Worm (Caenorhabditis elegans): ENCODE results near the gene F19B10.10.

- no peak for TF ChIP-seq snpc-4 (GFP tag; optimal IDR thresholded peaks at IDR 0.05)
- TF ChIP-seq snpc-4 (tag; optimal IDR thresholded peaks at IDR 0.05), result no peak
- TF ChIP-seq ztf-26 (tag; optimal IDR thresholded peaks at IDR 0.05), result no peak
- no peak for TF ChIP-seq gei-17 (GFP tag; optimal IDR thresholded peaks at IDR 0.05)
- no peak for TF ChIP-seq Y53G8AR.9 (GFP tag; conservative IDR thresholded peaks at IDR 0.05)
- TF ChIP-seq unc-62 (GFP tag; optimal IDR thresholded peaks at IDR 0.05), result no peak
- TF ChIP-seq nhr-90 (tag; optimal IDR thresholded peaks at IDR 0.05), result no peak
- no peak for TF ChIP-seq unc-130 (GFP tag; optimal IDR thresholded peaks at IDR 0.05)
- TF ChIP-seq pha-4 (tag; optimal IDR thresholded peaks at IDR 0.05), result no peak
- TF ChIP-seq ama-1 (optimal IDR thresholded peaks at IDR 0.05), result no peak
- no peak for TF ChIP-seq ama-1 (GFP tag; optimal IDR thresholded peaks at IDR 0.05)
- TF ChIP-seq madf-3 (GFP tag; IDR thresholded peaks at IDR 0.05), result no peak
These were observed 50.4 kb downstream of the F19B10.10 start, which contains the start of gene M151.2 for ce11 chrII:3630810-3631209.
